Fruit fly (Drosophila melanogaster) whole organism, pupa: ENCODE results near the gene Mipp2.

Experiments
- CG10348 ChIP-seq: fragments of 200-800 bp; sonication (Bioruptor generic); IDR thresholded peaks from 2 replicates; pipeline ENCODE4 v1.3.6; 2022; ENCODE audit warnings: missing biosample characterization, missing genetic modification characterization
- CG32121 ChIP-seq: fragments of 200-800 bp; sonication (Bioruptor generic); IDR thresholded peaks from 2 replicates; pipeline ENCODE4 v1.3.6; 2022; ENCODE audit warnings: missing biosample characterization, missing genetic modification characterization
- Ets98B ChIP-seq: fragments of 200-800 bp; sonication (Bioruptor generic); IDR thresholded peaks from 2 replicates; pipeline ENCODE4 v1.3.6; 2022; ENCODE audit warnings: missing biosample characterization, missing genetic modification characterization

- TF ChIP-seq CG10348 (no peak), CG32121 (GFP tag; lab: Robert Waterston, UW) (no peak), Ets98B (GFP tag; lab: Robert Waterston, UW) (no peak)
Measured at dm6 chrX:6054031-6054430, 37.2 kb downstream of the Mipp2 start.
